Worm (Caenorhabditis elegans): ENCODE results near the gene Y54F10AL.1.
"Not testable (repeated sequence)": the region's sequence is repeated elsewhere in the genome, so short reads cannot be mapped to it uniquely, and the experiment has no call there.

Gene Y54F10AL.1

DNA sequence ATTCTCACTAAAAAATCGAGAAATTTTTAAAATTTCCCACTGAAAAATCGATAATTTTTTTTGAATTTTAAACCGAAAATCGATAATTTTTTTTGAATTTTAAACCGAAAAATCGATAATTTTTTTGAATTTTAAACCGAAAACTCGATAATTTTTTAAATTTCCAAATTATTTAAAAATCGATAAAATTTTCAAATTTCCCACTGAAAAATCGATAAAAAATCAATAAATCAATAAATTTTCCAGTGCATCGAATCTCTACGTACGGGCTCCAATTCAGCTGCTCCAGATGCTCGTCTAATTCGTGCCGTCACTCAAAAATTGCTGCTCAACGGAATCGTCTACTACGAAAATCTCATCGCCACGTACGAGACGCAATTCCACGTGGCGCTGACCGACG is 8.9 kb upstream of the Y54F10AL.1 start:
- no peak for TF ChIP-seq ceh-14 (tag; optimal IDR thresholded peaks at IDR 0.05)
- peak; percentile 37 for TF ChIP-seq ceh-48 (tag; optimal IDR thresholded peaks at IDR 0.05)

DNA sequence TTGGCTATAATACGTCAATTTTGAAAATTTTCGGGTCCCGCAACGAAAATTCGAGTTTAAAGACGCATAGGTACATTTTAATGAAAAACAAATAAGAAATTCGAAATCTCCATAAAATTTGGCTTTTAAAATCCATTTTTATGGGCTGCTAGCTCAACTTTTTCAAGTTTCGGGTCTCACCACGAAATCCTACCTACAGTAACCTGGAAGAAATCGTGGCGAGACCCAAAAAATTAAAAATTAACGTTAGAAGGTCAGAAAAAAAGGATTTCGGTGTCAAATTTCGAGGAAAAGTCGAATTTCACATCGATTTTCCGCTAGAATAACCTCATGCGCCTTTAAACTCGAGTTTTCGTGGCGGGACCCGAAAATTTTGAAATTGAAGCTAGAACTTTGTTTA is 5.3 kb upstream of the Y54F10AL.1 start:
- TF ChIP-seq hlh-13 (GFP tag; optimal IDR thresholded peaks at IDR 0.05): no peak

DNA sequence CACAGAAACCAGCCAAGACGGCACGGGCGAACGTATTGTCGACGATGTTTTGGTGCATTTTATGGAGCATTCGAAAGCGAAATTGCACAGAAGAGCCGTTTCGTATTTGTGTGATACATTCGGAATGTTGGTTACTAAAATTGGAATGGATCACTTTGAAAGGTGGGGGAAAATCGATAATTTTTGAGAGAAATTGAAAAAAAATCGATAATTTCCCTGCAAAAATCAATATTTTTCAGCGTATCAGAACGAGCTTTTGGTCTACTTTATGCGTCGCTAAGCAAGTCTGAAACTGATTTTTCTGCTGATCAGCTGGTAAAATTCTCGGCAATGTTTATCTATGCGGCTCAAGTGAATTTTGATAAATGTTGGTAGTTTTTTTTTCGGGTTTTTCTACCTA is 4.8 kb upstream of the Y54F10AL.1 start:
- TF ChIP-seq ref-2 (tag; optimal IDR thresholded peaks at IDR 0.05) (no peak), ceh-14 (tag; optimal IDR thresholded peaks at IDR 0.05) (no peak), sdc-2 (tag; optimal IDR thresholded peaks at IDR 0.05) (no peak), lin-11 (tag; optimal IDR thresholded peaks at IDR 0.05) (no peak), pha-4 (tag; optimal IDR thresholded peaks at IDR 0.05) (no peak), unc-42 (tag; optimal IDR thresholded peaks at IDR 0.05) (no peak), ama-1 (optimal IDR thresholded peaks at IDR 0.05) (no peak), ahr-1 (tag; optimal IDR thresholded peaks at IDR 0.05) (no peak), odd-2 (tag; optimal IDR thresholded peaks at IDR 0.05) (no peak), tbx-7 (tag; optimal IDR thresholded peaks at IDR 0.05) (no peak), eyg-1 (tag; optimal IDR thresholded peaks at IDR 0.05) (no peak), zip-5 (tag; optimal IDR thresholded peaks at IDR 0.05) (no peak), madf-2 (tag; optimal IDR thresholded peaks at IDR 0.05) (no peak), ceh-31 (tag; optimal IDR thresholded peaks at IDR 0.05) (no peak), ztf-16 (tag; optimal IDR thresholded peaks at IDR 0.05) (no peak), C08G9.2 (tag; optimal IDR thresholded peaks at IDR 0.05) (no peak)

DNA sequence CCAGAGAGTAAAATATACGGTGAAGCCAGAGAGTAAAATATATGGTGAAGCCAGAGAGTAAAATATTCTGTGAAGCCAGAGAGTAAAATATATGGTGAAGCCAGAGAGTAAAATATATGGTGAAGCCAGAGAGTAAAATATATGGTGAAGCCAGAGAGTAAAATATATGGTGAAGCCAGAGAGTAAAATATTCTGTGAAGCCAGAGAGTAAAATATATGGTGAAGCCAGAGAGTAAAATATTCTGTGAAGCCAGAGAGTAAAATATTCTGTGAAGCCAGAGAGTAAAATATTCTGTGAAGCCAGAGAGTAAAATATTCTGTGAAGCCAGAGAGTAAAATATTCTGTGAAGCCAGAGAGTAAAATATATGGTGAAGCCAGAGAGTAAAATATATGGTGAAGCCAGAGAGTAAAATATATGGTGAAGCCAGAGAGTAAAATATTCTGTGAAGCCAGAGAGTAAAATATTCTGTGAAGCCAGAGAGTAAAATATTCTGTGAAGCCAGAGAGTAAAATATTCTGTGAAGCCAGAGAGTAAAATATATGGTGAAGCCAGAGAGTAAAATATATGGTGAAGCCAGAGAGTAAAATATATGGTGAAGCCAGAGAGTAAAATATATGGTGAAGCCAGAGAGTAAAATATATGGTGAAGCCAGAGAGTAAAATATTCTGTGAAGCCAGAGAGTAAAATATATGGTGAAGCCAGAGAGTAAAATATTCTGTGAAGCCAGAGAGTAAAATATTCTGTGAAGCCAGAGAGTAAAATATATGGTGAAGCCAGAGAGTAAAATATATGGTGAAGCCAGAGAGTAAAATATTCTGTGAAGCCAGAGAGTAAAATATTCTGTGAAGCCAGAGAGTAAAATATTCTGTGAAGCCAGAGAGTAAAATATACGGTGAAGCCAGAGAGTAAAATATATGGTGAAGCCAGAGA is 10.0 kb downstream of the Y54F10AL.1 start:
- TF ChIP-seq sox-2 (GFP tag; IDR thresholded peaks at IDR 0.05) (peak; percentile 80), ceh-45 (GFP tag; IDR thresholded peaks at IDR 0.05) (peak; percentile 88), unc-3 (GFP tag; conservative IDR thresholded peaks at IDR 0.05) (peak; percentile 99)
- not testable (repeated sequence) for TF ChIP-seq unc-3 (tag; optimal IDR thresholded peaks at IDR 0.05)

DNA sequence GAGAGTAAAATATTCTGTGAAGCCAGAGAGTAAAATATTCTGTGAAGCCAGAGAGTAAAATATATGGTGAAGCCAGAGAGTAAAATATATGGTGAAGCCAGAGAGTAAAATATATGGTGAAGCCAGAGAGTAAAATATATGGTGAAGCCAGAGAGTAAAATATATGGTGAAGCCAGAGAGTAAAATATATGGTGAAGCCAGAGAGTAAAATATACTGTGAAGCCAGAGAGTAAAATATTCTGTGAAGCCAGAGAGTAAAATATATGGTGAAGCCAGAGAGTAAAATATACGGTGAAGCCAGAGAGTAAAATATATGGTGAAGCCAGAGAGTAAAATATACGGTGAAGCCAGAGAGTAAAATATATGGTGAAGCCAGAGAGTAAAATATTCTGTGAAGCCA is 11.8 kb downstream of the Y54F10AL.1 start:
- TF ChIP-seq unc-3 (GFP tag; conservative IDR thresholded peaks at IDR 0.05) (peak; percentile 98), ceh-45 (GFP tag; IDR thresholded peaks at IDR 0.05) (peak; percentile 91), sox-2 (GFP tag; IDR thresholded peaks at IDR 0.05) (peak; percentile 71)
- not testable (repeated sequence) for TF ChIP-seq unc-3 (tag; optimal IDR thresholded peaks at IDR 0.05)

- TF ChIP-seq nfya-1 (tag; optimal IDR thresholded peaks at IDR 0.05): peak; percentile 14
- no peak for TF ChIP-seq K09A11.1 (tag; optimal IDR thresholded peaks at IDR 0.05; ENCODE audit: insufficient read depth)
These were observed 19.0 kb downstream of the Y54F10AL.1 start for ce11 chrIII:2506463-2506862.

DNA sequence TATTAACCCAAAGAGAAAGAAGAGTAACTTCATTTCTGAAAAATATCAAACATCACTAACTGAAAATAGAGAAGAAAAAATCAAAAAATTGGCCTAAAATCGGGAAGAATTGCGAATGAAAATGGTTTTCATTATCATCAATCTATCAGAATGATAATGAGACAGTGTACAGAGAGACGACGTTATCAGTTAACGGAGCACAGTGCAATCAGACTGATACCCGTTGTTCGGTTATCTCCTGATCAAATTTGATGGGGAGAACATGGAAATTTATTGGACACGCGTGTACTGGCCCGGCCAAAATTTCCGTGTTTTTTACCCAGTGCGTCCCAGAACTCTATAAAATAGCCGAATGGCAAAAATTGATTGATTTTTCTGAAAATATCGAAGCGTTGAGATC is 20.4 kb downstream of the Y54F10AL.1 start, which contains the start of gene Y54F10AM.8:
Gene Y54F10AM.8, minus strand, starts transcription at position 35 of the 400 bp plus-strand sequence.
- TF ChIP-seq ceh-31 (tag; optimal IDR thresholded peaks at IDR 0.05) (no peak), elt-2 (tag; optimal IDR thresholded peaks at IDR 0.05) (peak; percentile 99), ama-1 (optimal IDR thresholded peaks at IDR 0.05) (no peak), K02D7.2 (tag; optimal IDR thresholded peaks at IDR 0.05) (no peak), pha-2 (tag; optimal IDR thresholded peaks at IDR 0.05) (no peak), sox-2 (GFP tag; IDR thresholded peaks at IDR 0.05) (no peak), gmeb-2 (tag; optimal IDR thresholded peaks at IDR 0.05) (no peak)

Data from whole organism, late embryonic.